Worm (Caenorhabditis elegans): ENCODE data around the gene F58E6.5.

The F58E6.5 gene

DNA sequence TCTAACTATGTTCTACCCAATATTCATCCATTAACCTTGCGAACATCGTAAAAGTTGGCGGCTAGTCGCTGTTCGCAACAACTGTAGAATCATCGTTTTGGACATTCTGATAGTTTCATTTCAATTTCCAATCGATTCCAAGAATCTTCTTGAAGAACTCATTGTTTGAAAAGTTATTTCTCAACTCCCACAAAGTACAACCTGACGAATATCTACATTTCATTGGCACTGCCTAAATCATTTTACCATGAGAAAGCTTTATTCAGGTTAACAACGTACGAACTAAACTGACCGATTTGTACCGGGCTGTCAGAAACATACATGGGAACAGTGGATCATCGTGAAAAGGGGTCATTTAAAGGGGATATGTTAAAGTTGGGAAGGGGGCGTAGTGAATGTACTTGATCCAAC lies 32.4 kb upstream of the F58E6.5 start, which contains the start of gene F46B6.6:
Gene F46B6.6, minus strand, starts transcription at position 148 of the 411 bp plus-strand sequence.
- peak; percentile 21 for TF ChIP-seq elt-2 (tag; optimal IDR thresholded peaks at IDR 0.05)
- no peak for TF ChIP-seq eor-1 (tag; optimal IDR thresholded peaks at IDR 0.05)
- peak; percentile 49 for TF ChIP-seq nhr-43 (tag; optimal IDR thresholded peaks at IDR 0.05; ENCODE audit: poor library complexity, severe bottlenecking)
- TF ChIP-seq ama-1 (optimal IDR thresholded peaks at IDR 0.05) = peak; percentile 80

DNA sequence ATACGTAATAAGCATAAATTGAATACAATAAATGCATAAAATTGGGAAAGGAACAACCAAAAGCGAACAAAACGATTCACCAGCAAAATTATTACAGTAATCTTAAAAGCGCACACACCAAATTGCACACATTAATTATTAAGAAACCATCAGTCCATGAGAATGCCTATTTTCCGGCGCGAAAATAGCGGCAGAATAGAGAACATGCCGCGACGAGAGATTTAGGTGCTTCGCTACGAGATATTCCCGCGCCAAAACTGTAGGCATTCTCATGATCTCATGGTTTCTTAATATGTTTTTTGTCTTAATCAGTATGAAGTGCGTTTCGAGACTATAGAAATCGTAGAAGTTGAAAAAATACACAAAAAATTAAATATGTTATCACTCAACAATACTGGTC lies 29.9 kb upstream of the F58E6.5 start:
- no peak for TF ChIP-seq unc-62 (GFP tag; optimal IDR thresholded peaks at IDR 0.05)
- TF ChIP-seq hmg-11 (tag; optimal IDR thresholded peaks at IDR 0.05) = no peak
- TF ChIP-seq nhr-11 (tag; optimal IDR thresholded peaks at IDR 0.05) = no peak
- TF ChIP-seq nhr-25 (tag; optimal IDR thresholded peaks at IDR 0.05) = no peak
- no peak for TF ChIP-seq eor-1 (tag; optimal IDR thresholded peaks at IDR 0.05)
- TF ChIP-seq nhr-12 (tag; optimal IDR thresholded peaks at IDR 0.05) = no peak
- TF ChIP-seq tbx-2 (tag; optimal IDR thresholded peaks at IDR 0.05) = no peak
- no peak for TF ChIP-seq nhr-237 (tag; optimal IDR thresholded peaks at IDR 0.05)
- no peak for TF ChIP-seq nhr-23 (tag; optimal IDR thresholded peaks at IDR 0.05)
- TF ChIP-seq elt-3 (tag; optimal IDR thresholded peaks at IDR 0.05) = no peak
- TF ChIP-seq nhr-76 (tag; optimal IDR thresholded peaks at IDR 0.05) = no peak
- TF ChIP-seq nhr-77 (tag; optimal IDR thresholded peaks at IDR 0.05) = no peak

DNA sequence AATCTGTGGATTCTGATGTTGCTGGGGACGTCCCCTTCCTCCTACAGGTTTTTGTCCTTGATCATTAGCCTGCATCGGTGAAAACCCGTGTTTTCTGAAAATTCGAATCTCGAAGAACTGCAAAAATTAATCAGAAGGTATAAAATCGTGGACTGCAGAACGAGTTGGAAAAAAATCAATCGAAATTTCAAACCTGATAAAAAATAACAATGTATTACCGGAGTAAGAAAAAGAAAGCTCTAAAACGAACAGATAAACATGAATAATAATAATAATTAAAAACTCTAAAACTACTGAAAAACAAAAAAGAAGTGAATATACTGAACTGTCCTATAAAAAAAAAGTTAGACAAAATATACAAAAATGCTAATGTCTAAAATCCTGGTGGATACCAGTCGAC lies 28.6 kb upstream of the F58E6.5 start, which contains the start of gene F46B6.5:
Gene F46B6.5, minus strand, starts transcription at position 101 of the 400 bp plus-strand sequence.
- TF ChIP-seq snpc-4 (tag; optimal IDR thresholded peaks at IDR 0.05) (no peak), mdl-1 (tag; optimal IDR thresholded peaks at IDR 0.05) (no peak), nhr-12 (tag; optimal IDR thresholded peaks at IDR 0.05) (no peak), nhr-237 (tag; optimal IDR thresholded peaks at IDR 0.05) (no peak), elt-3 (tag; optimal IDR thresholded peaks at IDR 0.05) (no peak), egl-5 (tag; optimal IDR thresholded peaks at IDR 0.05) (no peak), ztf-11 (tag; optimal IDR thresholded peaks at IDR 0.05) (no peak), nfya-1 (tag; optimal IDR thresholded peaks at IDR 0.05; ENCODE audit: insufficient read depth) (no peak), fos-1 (tag; optimal IDR thresholded peaks at IDR 0.05) (no peak), ceh-28 (tag; optimal IDR thresholded peaks at IDR 0.05) (no peak), pqm-1 (tag; optimal IDR thresholded peaks at IDR 0.05) (no peak), ceh-82 (tag; optimal IDR thresholded peaks at IDR 0.05) (no peak)

ce11 chrV:9782045-9782444 lies 27.7 kb upstream of the F58E6.5 start:
- TF ChIP-seq nhr-28 (tag; optimal IDR thresholded peaks at IDR 0.05) = no peak
- TF ChIP-seq lin-39 (tag; optimal IDR thresholded peaks at IDR 0.05) = no peak
- TF ChIP-seq nhr-67 (tag; optimal IDR thresholded peaks at IDR 0.05) = no peak
- TF ChIP-seq pqm-1 (tag; optimal IDR thresholded peaks at IDR 0.05) = no peak
- TF ChIP-seq eor-1 (tag; optimal IDR thresholded peaks at IDR 0.05) = no peak
- no peak for TF ChIP-seq elt-2 (tag; optimal IDR thresholded peaks at IDR 0.05)
- TF ChIP-seq elt-1 (tag; optimal IDR thresholded peaks at IDR 0.05) = no peak
- no peak for TF ChIP-seq ztf-4 (tag; optimal IDR thresholded peaks at IDR 0.05)
- TF ChIP-seq jun-1 (tag; optimal IDR thresholded peaks at IDR 0.05) = no peak

DNA sequence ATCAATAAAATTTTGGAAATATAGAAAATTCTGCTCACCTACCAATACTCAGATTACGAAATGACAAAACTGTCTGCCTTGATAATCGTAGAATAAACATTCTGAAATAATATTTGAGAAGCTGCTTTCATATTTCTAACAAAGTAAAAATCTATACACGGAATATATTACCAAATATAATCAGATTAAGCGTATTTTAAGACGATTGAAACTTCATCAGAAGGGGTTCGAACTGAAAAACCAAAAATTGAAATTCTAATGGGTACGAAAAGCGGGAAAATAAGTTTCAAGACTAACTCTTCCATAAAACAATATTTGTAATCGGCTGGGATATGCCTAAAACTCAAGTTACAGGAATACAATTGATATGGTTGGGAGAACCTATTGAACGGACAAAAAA lies 25.1 kb upstream of the F58E6.5 start, which contains the start of gene F46B6.4:
Gene F46B6.4, minus strand, starts transcription at position 101 of the 400 bp plus-strand sequence.
- TF ChIP-seq ceh-16 (tag; optimal IDR thresholded peaks at IDR 0.05) (no peak), elt-3 (tag; optimal IDR thresholded peaks at IDR 0.05) (no peak), daf-12 (tag; optimal IDR thresholded peaks at IDR 0.05) (no peak), snpc-4 (tag; optimal IDR thresholded peaks at IDR 0.05) (no peak), nhr-23 (tag; optimal IDR thresholded peaks at IDR 0.05) (no peak), nhr-12 (tag; optimal IDR thresholded peaks at IDR 0.05) (no peak)

- no peak for TF ChIP-seq egl-27 (tag; optimal IDR thresholded peaks at IDR 0.05)
- no peak for TF ChIP-seq unc-39 (tag; optimal IDR thresholded peaks at IDR 0.05)
- TF ChIP-seq nhr-28 (tag; optimal IDR thresholded peaks at IDR 0.05) = no peak
- no peak for TF ChIP-seq nfya-1 (tag; optimal IDR thresholded peaks at IDR 0.05; ENCODE audit: insufficient read depth)
- no peak for TF ChIP-seq mml-1 (tag; optimal IDR thresholded peaks at IDR 0.05)
- TF ChIP-seq snpc-4 (tag; optimal IDR thresholded peaks at IDR 0.05) = no peak
- no peak for TF ChIP-seq ama-1 (optimal IDR thresholded peaks at IDR 0.05)
- TF ChIP-seq unc-62 (GFP tag; optimal IDR thresholded peaks at IDR 0.05) = no peak
- TF ChIP-seq aly-2 (tag; optimal IDR thresholded peaks at IDR 0.05) = no peak
- TF ChIP-seq sea-2 (GFP tag; optimal IDR thresholded peaks at IDR 0.05) = no peak
Measured at ce11 chrV:9777645-9778044, 23.3 kb upstream of the F58E6.5 start, which contains the start of gene smg-4. Gene smg-4, minus strand, starts transcription at chrV:9777745.
